Worm (Caenorhabditis elegans) whole organism, midembryonic: ENCODE data around the gene T05E12.8.

Experiments used
- T22C8.4 ChIP-seq: fragments of 200-800 bp; sonication (Bioruptor generic); IDR thresholded peaks from 2 replicates; pipeline ENCODE4 v1.3.6; 2022; ENCODE audit warnings: missing genetic modification characterization, missing compliant biosample characterization
- cog-1 ChIP-seq: sonication (generic microtip); optimal IDR thresholded peaks from 2 replicates; lab custom pipeline; 2016; ENCODE audit warnings: missing genetic modification characterization, missing compliant biosample characterization
- flt-1 ChIP-seq: fragments of 200-800 bp; sonication (Bioruptor generic); IDR thresholded peaks from 2 replicates; pipeline ENCODE4 v1.3.6; 2022; ENCODE audit warnings: missing genetic modification characterization, missing compliant biosample characterization
- klf-2 ChIP-seq: fragments of 200-800 bp; sonication (Bioruptor generic); conservative IDR thresholded peaks from 2 replicates; pipeline ENCODE4 v1.3.6; 2022; ENCODE audit warnings: missing genetic modification reagents, missing genetic modification characterization, missing compliant biosample characterization
- med-1 ChIP-seq: sonication (generic microtip); optimal IDR thresholded peaks from 2 replicates; lab custom pipeline; 2017; ENCODE audit warnings: missing genetic modification characterization, mild to moderate bottlenecking, missing compliant biosample characterization, antibody characterized with exemption, missing genetic modification reagents; ENCODE audit not compliant: insufficient read depth
- ref-1 ChIP-seq: fragments of 200-800 bp; sonication (Bioruptor generic); conservative IDR thresholded peaks from 2 replicates; pipeline ENCODE4 v1.3.6; 2022; ENCODE audit warnings: missing genetic modification reagents, missing genetic modification characterization, missing compliant biosample characterization
- tab-1 ChIP-seq: fragments of 200-800 bp; sonication (Bioruptor generic); IDR thresholded peaks from 2 replicates; pipeline ENCODE4 v1.3.6; 2022; ENCODE audit warnings: missing genetic modification characterization, missing compliant biosample characterization
- ztf-23 ChIP-seq: fragments of 200-800 bp; sonication (Bioruptor generic); IDR thresholded peaks from 2 replicates; pipeline ENCODE4 v1.3.6; 2022; ENCODE audit warnings: missing genetic modification reagents, missing genetic modification characterization, missing compliant biosample characterization
- ztf-29 ChIP-seq: fragments of 200-800 bp; sonication (Bioruptor generic); IDR thresholded peaks from 2 replicates; pipeline ENCODE4 v1.3.6; 2022; ENCODE audit warnings: missing genetic modification reagents, missing genetic modification characterization, missing compliant biosample characterization

ce11 chrV:17092262-17092661 lies 23.3 kb downstream of the T05E12.8 start, which contains the start of gene ZK218.1:
- TF ChIP-seq ref-1 (GFP tag; lab: Robert Waterston, UW) (no peak), cog-1 (tag; lab: Kevin White, UChicago) (no peak), ztf-29 (GFP tag; lab: Robert Waterston, UW) (no peak), flt-1 (GFP tag; lab: Robert Waterston, UW) (no peak), tab-1 (GFP tag; lab: Robert Waterston, UW) (no peak), klf-2 (GFP tag; lab: Robert Waterston, UW) (no peak), T22C8.4 (GFP tag; lab: Robert Waterston, UW) (no peak), ztf-23 (no peak), med-1 (GFP tag; lab: Kevin White, UChicago) (no peak)
